Worm (Caenorhabditis elegans) whole organism, young adult: ENCODE measurements around the gene bath-3.

Experiments used
- Y95B8A.8 ChIP-seq: fragments of 200-800 bp; sonication (Bioruptor generic); IDR thresholded peaks from 2 replicates; pipeline ENCODE4 v1.3.6; 2022; ENCODE audit warnings: missing genetic modification reagents, missing genetic modification characterization, missing compliant biosample characterization
- attf-5 ChIP-seq: fragments of 200-800 bp; sonication (Bioruptor generic); optimal IDR thresholded peaks from 2 replicates; lab custom pipeline; 2018; ENCODE audit warnings: mild to moderate bottlenecking, missing genetic modification characterization, missing compliant biosample characterization
- dox-1 ChIP-seq: fragments of 200-800 bp; sonication (Bioruptor generic); IDR thresholded peaks from 2 replicates; pipeline ENCODE4 v1.3.6; 2022; ENCODE audit warnings: missing genetic modification reagents, missing genetic modification characterization, missing compliant biosample characterization
- dpl-1 ChIP-seq: fragments of 150-350 bp; optimal IDR thresholded peaks from 2 replicates; lab custom pipeline; 2014; ENCODE audit warnings: missing biosample characterization, missing genetic modification reagents, missing genetic modification characterization
- him-1 ChIP-seq: sonication (generic microtip); optimal IDR thresholded peaks from 2 replicates; lab custom pipeline; 2016; ENCODE audit warnings: missing genotype, missing genetic modification reagents, missing genetic modification characterization, missing compliant biosample characterization
- lin-35 ChIP-seq, 3 experiments: fragments of 150-350 bp in 2 of 3; sonication (generic microtip) in 1 of 3; optimal IDR thresholded peaks; 2 replicates each; lab custom pipeline; 2014 to 2018; ENCODE audit warnings: missing biosample characterization in 3 of 3, missing genetic modification characterization in 3 of 3, missing genetic modification reagents in 3 of 3
- mcd-1 ChIP-seq: fragments of 200-800 bp; sonication (Bioruptor generic); IDR thresholded peaks from 2 replicates; pipeline ENCODE4 v1.3.6; 2022; ENCODE audit warnings: missing genetic modification reagents, missing genetic modification characterization, missing compliant biosample characterization
- pha-4 ChIP-seq: fragments of 150-350 bp; sonication (generic microtip); optimal IDR thresholded peaks from 2 replicates; lab custom pipeline; 2014; ENCODE audit warnings: missing biosample characterization, missing genetic modification reagents, missing genetic modification characterization
- repo-1 ChIP-seq: sonication (generic microtip); optimal IDR thresholded peaks from 2 replicates; lab custom pipeline; 2017; ENCODE audit warnings: mild to moderate bottlenecking, missing genetic modification characterization, missing compliant biosample characterization
- snpc-1.3 ChIP-seq: sonication (generic microtip); optimal IDR thresholded peaks from 2 replicates; lab custom pipeline; 2017; ENCODE audit warnings: missing genetic modification characterization, mild to moderate bottlenecking, missing compliant biosample characterization, antibody characterized with exemption, moderate library complexity, missing genotype, missing genetic modification reagents; ENCODE audit not compliant: insufficient read depth
- snpc-3.4 ChIP-seq: sonication (generic microtip); optimal IDR thresholded peaks from 2 replicates; lab custom pipeline; 2017; ENCODE audit warnings: missing genetic modification characterization, mild to moderate bottlenecking, missing compliant biosample characterization, antibody characterized with exemption, moderate library complexity, missing genotype, missing genetic modification reagents
- snpc-4 ChIP-seq, 5 experiments: fragments of 150-350 bp in 1 of 5; sonication (generic microtip) in 4 of 5; optimal IDR thresholded peaks; 2 replicates each; lab custom pipeline; 2014 to 2018; ENCODE audit warnings: missing genetic modification characterization in 5 of 5, missing biosample characterization in 3 of 5, antibody characterized with exemption in 2 of 5, mild to moderate bottlenecking in 2 of 5, missing compliant biosample characterization in 2 of 5, missing genotype in 2 of 5, moderate library complexity in 2 of 5, missing genetic modification reagents in 1 of 5
- ztf-18 ChIP-seq: sonication (generic microtip); optimal IDR thresholded peaks from 2 replicates; lab custom pipeline; 2016; ENCODE audit warnings: missing genotype, mild to moderate bottlenecking, missing genetic modification characterization, missing compliant biosample characterization

ce11 chrII:2058985-2059384 is 28.7 kb upstream of the bath-3 start, which contains the start of gene F07E5.5:
- TF ChIP-seq him-1 (tag; lab: Kevin White, UChicago) = no peak
- TF ChIP-seq lin-35 (GFP tag; optimal IDR thresholded peaks at IDR 0.05; lab: Kevin White, UChicago) = no peak
- peak; percentile 49; the same call in 1 of the 2 replicates for TF ChIP-seq dox-1 (GFP tag; lab: Robert Waterston, UW)
- TF ChIP-seq repo-1 (tag; lab: Kevin White, UChicago) = no peak
- peak; percentile 1 for TF ChIP-seq attf-5 (GFP tag; lab: Kevin White, UChicago)
- no peak for TF ChIP-seq snpc-1.3 (tag; lab: Kevin White, UChicago)
- TF ChIP-seq Y95B8A.8 (GFP tag; lab: Robert Waterston, UW) = no peak
- TF ChIP-seq ztf-18 (tag; lab: Kevin White, UChicago) = no peak
- TF ChIP-seq snpc-3.4 = no peak
- TF ChIP-seq snpc-4 (GFP tag; optimal IDR thresholded peaks at IDR 0.05; lab: Kevin White, UChicago) = no peak
- TF ChIP-seq snpc-4 (tag; optimal IDR thresholded peaks at IDR 0.05; lab: Kevin White, UChicago) = no peak
- TF ChIP-seq dpl-1 (GFP tag; lab: Kevin White, UChicago) = no peak
- TF ChIP-seq pha-4 (tag; lab: Kevin White, UChicago) = no peak
- TF ChIP-seq mcd-1 (GFP tag; lab: Robert Waterston, UW) = peak; percentile 63
